Worm (Caenorhabditis elegans) whole organism, midembryonic: ENCODE data around the gene dars-2.

Experiments
- T22C8.4 ChIP-seq: fragments of 200-800 bp; sonication (Bioruptor generic); IDR thresholded peaks from 2 replicates; pipeline ENCODE4 v1.3.6; 2022; ENCODE audit warnings: missing genetic modification characterization, missing compliant biosample characterization
- cog-1 ChIP-seq: sonication (generic microtip); optimal IDR thresholded peaks from 2 replicates; lab custom pipeline; 2016; ENCODE audit warnings: missing genetic modification characterization, missing compliant biosample characterization
- flt-1 ChIP-seq: fragments of 200-800 bp; sonication (Bioruptor generic); IDR thresholded peaks from 2 replicates; pipeline ENCODE4 v1.3.6; 2022; ENCODE audit warnings: missing genetic modification characterization, missing compliant biosample characterization
- klf-2 ChIP-seq: fragments of 200-800 bp; sonication (Bioruptor generic); conservative IDR thresholded peaks from 2 replicates; pipeline ENCODE4 v1.3.6; 2022; ENCODE audit warnings: missing genetic modification reagents, missing genetic modification characterization, missing compliant biosample characterization
- med-1 ChIP-seq: sonication (generic microtip); optimal IDR thresholded peaks from 2 replicates; lab custom pipeline; 2017; ENCODE audit warnings: missing genetic modification characterization, mild to moderate bottlenecking, missing compliant biosample characterization, antibody characterized with exemption, missing genetic modification reagents; ENCODE audit not compliant: insufficient read depth
- ref-1 ChIP-seq: fragments of 200-800 bp; sonication (Bioruptor generic); conservative IDR thresholded peaks from 2 replicates; pipeline ENCODE4 v1.3.6; 2022; ENCODE audit warnings: missing genetic modification reagents, missing genetic modification characterization, missing compliant biosample characterization
- tab-1 ChIP-seq: fragments of 200-800 bp; sonication (Bioruptor generic); IDR thresholded peaks from 2 replicates; pipeline ENCODE4 v1.3.6; 2022; ENCODE audit warnings: missing genetic modification characterization, missing compliant biosample characterization
- ztf-23 ChIP-seq: fragments of 200-800 bp; sonication (Bioruptor generic); IDR thresholded peaks from 2 replicates; pipeline ENCODE4 v1.3.6; 2022; ENCODE audit warnings: missing genetic modification reagents, missing genetic modification characterization, missing compliant biosample characterization
- ztf-29 ChIP-seq: fragments of 200-800 bp; sonication (Bioruptor generic); IDR thresholded peaks from 2 replicates; pipeline ENCODE4 v1.3.6; 2022; ENCODE audit warnings: missing genetic modification reagents, missing genetic modification characterization, missing compliant biosample characterization

- TF ChIP-seq flt-1 (GFP tag; lab: Robert Waterston, UW), result no peak
- TF ChIP-seq cog-1 (tag; lab: Kevin White, UChicago), result peak; percentile 53
- no peak for TF ChIP-seq klf-2 (GFP tag; lab: Robert Waterston, UW)
- no peak for TF ChIP-seq tab-1 (GFP tag; lab: Robert Waterston, UW)
- TF ChIP-seq ztf-29 (GFP tag; lab: Robert Waterston, UW), result no peak
- TF ChIP-seq ztf-23 (GFP tag; lab: Robert Waterston, UW), result no peak
- TF ChIP-seq med-1 (GFP tag; lab: Kevin White, UChicago), result no peak
- TF ChIP-seq T22C8.4 (GFP tag; lab: Robert Waterston, UW), result no peak
- no peak for TF ChIP-seq ref-1 (GFP tag; lab: Robert Waterston, UW)
Measured at ce11 chrV:12040823-12041606, 7.5 kb upstream of the dars-2 start, which contains the start of the genes kup-1 and F10C2.4.
